Worm (Caenorhabditis elegans) whole organism, L4/young adult: ENCODE data around the gene E02H9.13.

ENCODE experiments used
- W03F9.2 ChIP-seq: fragments of 150-350 bp; optimal IDR thresholded peaks from 2 replicates; lab custom pipeline; 2014; ENCODE audit warnings: missing biosample characterization, missing genetic modification characterization
- him-1 ChIP-seq: sonication (generic microtip); optimal IDR thresholded peaks from 2 replicates; lab custom pipeline; 2016; ENCODE audit warnings: missing genotype, missing genetic modification reagents, missing genetic modification characterization, missing compliant biosample characterization

- TF ChIP-seq him-1 (no peak), W03F9.2 (tag; lab: Kevin White, UChicago) (no peak)
Measured at ce11 chrIII:2426122-2426521, 12.4 kb downstream of the E02H9.13 start, which contains the start of gene W04B5.8.
